Worm (Caenorhabditis elegans): Measurements from ENCODE around the gene fkh-7.

ce11 chrIV:5645514-5646052, 61.1 kb downstream of the fkh-7 start, which contains the start of the genes srd-8 and B0547.2:
- TF ChIP-seq egl-27 (tag; optimal IDR thresholded peaks at IDR 0.05): no peak
- TF ChIP-seq nhr-11 (tag; optimal IDR thresholded peaks at IDR 0.05): no peak

Data from whole organism, L4 larva.